Fruit fly (Drosophila melanogaster): ENCODE measurements around the gene Rala.

The Rala gene

DNA sequence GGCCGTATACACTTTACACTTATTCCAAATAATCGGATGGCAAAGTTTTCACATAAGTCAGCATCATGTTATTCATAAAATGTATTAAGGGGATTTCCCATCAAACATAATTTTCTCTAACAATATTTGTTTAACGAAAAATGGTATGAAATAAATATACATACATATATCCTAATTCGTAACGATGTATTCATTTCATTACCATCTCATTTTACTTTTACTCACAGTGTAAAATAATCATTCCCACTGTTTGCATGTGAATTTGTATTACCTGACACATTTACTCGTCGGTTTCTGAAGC lies 25.8 kb upstream of the Rala start (continued):
- no peak for TF ChIP-seq CG1024 (GFP tag; IDR thresholded peaks at IDR 0.05)
- peak; percentile 50 for TF ChIP-seq slbo (GFP tag; IDR thresholded peaks at IDR 0.05)
- TF ChIP-seq CG9215 (GFP tag; IDR thresholded peaks at IDR 0.05) = no peak
- TF ChIP-seq ems (GFP tag; optimal IDR thresholded peaks at IDR 0.05) = no peak
- TF ChIP-seq dmrt99B (tag; optimal IDR thresholded peaks at IDR 0.05) = peak; percentile 75
- no peak for TF ChIP-seq CG2129 (GFP tag; IDR thresholded peaks at IDR 0.05; ENCODE audit: partially characterized antibody)
- no peak for TF ChIP-seq NC2α (GFP tag; optimal IDR thresholded peaks at IDR 0.05)
- peak in 1 of 2 experiments; percentile 33 for TF ChIP-seq Hr78 (GFP tag; optimal IDR thresholded peaks at IDR 0.05)
- TF ChIP-seq CG17912 (GFP tag; optimal IDR thresholded peaks at IDR 0.05) = no peak
- TF ChIP-seq Hmr (GFP tag; optimal IDR thresholded peaks at IDR 0.05) = peak; percentile 50
- no peak for TF ChIP-seq CG6765 (GFP tag; optimal IDR thresholded peaks at IDR 0.05)
- 0 out of 2 replicates have a peak, but pooled peaks have one; percentile 6 for TF ChIP-seq Xrp1 (GFP tag; IDR thresholded peaks at IDR 0.05)
- no peak for TF ChIP-seq unc-4 (GFP tag; IDR thresholded peaks at IDR 0.05; ENCODE audit: partially characterized antibody)

dm6 chrX:3744492-3745263 lies 25.2 kb upstream of the Rala start:
- TF ChIP-seq twi (tag; optimal IDR thresholded peaks at IDR 0.05) (peak; percentile 18), schlank (tag; optimal IDR thresholded peaks at IDR 0.05) (no peak), ara (GFP tag; IDR thresholded peaks at IDR 0.05) (no peak), CG9932 (GFP tag; IDR thresholded peaks at IDR 0.05) (no peak), HmgD (GFP tag; optimal IDR thresholded peaks at IDR 0.05) (peak; percentile 59), CG11085 (GFP tag; IDR thresholded peaks at IDR 0.05) (no peak), lola (GFP tag; optimal IDR thresholded peaks at IDR 0.05) (no peak), HLHmδ (GFP tag; optimal IDR thresholded peaks at IDR 0.05) (peak; percentile 67), Neu2 (GFP tag; optimal IDR thresholded peaks at IDR 0.05; ENCODE audit: borderline replicate concordance) (no peak), Pdp1 (GFP tag; optimal IDR thresholded peaks at IDR 0.05) (peak in 1 of 2 experiments; percentile 98), nom (GFP tag; optimal IDR thresholded peaks at IDR 0.05) (peak; percentile 82), CG4282 (GFP tag; optimal IDR thresholded peaks at IDR 0.05) (peak; percentile 73), lmd (GFP tag; IDR thresholded peaks at IDR 0.05) (no peak), CG12744 (GFP tag; optimal IDR thresholded peaks at IDR 0.05) (peak; percentile 47), MBD-R2 (GFP tag; IDR thresholded peaks at IDR 0.05) (no peak), unc-4 (GFP tag; IDR thresholded peaks at IDR 0.05; ENCODE audit: partially characterized antibody) (0 out of 2 replicates have a peak, but pooled peaks have one; percentile 28), CG15601 (tag; optimal IDR thresholded peaks at IDR 0.05) (no peak), pfk (GFP tag; optimal IDR thresholded peaks at IDR 0.05) (peak; percentile 17), CG17802 (tag; optimal IDR thresholded peaks at IDR 0.05) (no peak), CG5180 (GFP tag; optimal IDR thresholded peaks at IDR 0.05) (peak; percentile 98), vvl (GFP tag; IDR thresholded peaks at IDR 0.05) (0 out of 2 replicates have a peak, but pooled peaks have one; percentile 3), CG33557 (GFP tag; optimal IDR thresholded peaks at IDR 0.05) (no peak), fru (optimal IDR thresholded peaks at IDR 0.05) (no peak), Oli (tag; optimal IDR thresholded peaks at IDR 0.05) (no peak), CG3726 (GFP tag; IDR thresholded peaks at IDR 0.05) (no peak), CG7987 (GFP tag; optimal IDR thresholded peaks at IDR 0.05) (peak; percentile 47), CG8924 (tag; optimal IDR thresholded peaks at IDR 0.05) (no peak), Lim3 (GFP tag; IDR thresholded peaks at IDR 0.05) (no peak), sima (GFP tag; optimal IDR thresholded peaks at IDR 0.05) (no peak), CG4360 (GFP tag; IDR thresholded peaks at IDR 0.05) (peak; percentile 82), CG6175 (GFP tag; IDR thresholded peaks at IDR 0.05) (0 out of 3 replicates have a peak, but pooled peaks have one; percentile 27), CG13296 (GFP tag; optimal IDR thresholded peaks at IDR 0.05) (no peak), mld (GFP tag; IDR thresholded peaks at IDR 0.05; ENCODE audit: partially characterized antibody) (no peak), kni (GFP tag; optimal IDR thresholded peaks at IDR 0.05) (peak; percentile 94), CG17361 (GFP tag; IDR thresholded peaks at IDR 0.05) (0 out of 3 replicates have a peak, but pooled peaks have one; percentile 8), klu (GFP tag; IDR thresholded peaks at IDR 0.05) (no peak)
